Worm (Caenorhabditis elegans) whole organism, young adult: Measurements from ENCODE around the gene ugt-65.

ENCODE experiments used
- D2030.7 ChIP-seq: fragments of 200-800 bp; sonication (Bioruptor generic); IDR thresholded peaks from 2 replicates; pipeline ENCODE4 v1.3.6; 2022; ENCODE audit warnings: missing genetic modification reagents, missing genetic modification characterization, missing compliant biosample characterization
- F33H1.4 ChIP-seq: fragments of 200-800 bp; sonication (Bioruptor generic); IDR thresholded peaks from 2 replicates; pipeline ENCODE4 v1.3.6; 2022; ENCODE audit warnings: missing genetic modification reagents, missing genetic modification characterization, missing compliant biosample characterization
- F39B2.1 ChIP-seq: fragments of 200-800 bp; sonication (Bioruptor generic); IDR thresholded peaks from 2 replicates; pipeline ENCODE4 v1.3.6; 2022; ENCODE audit warnings: missing genetic modification reagents, missing genetic modification characterization, missing compliant biosample characterization
- F55B11.4 ChIP-seq: sonication (generic microtip); optimal IDR thresholded peaks from 2 replicates; lab custom pipeline; 2016; ENCODE audit warnings: missing compliant biosample characterization, missing genetic modification characterization, borderline replicate concordance; ENCODE audit not compliant: insufficient read depth
- F57C9.4 ChIP-seq: sonication (generic microtip); optimal IDR thresholded peaks from 2 replicates; lab custom pipeline; 2017; ENCODE audit warnings: mild to moderate bottlenecking, missing genetic modification characterization, missing compliant biosample characterization
- Y56A3A.18 ChIP-seq: fragments of 200-800 bp; sonication (Bioruptor generic); IDR thresholded peaks from 2 replicates; pipeline ENCODE4 v1.3.6; 2022; ENCODE audit warnings: missing genetic modification reagents, missing genetic modification characterization, missing compliant biosample characterization
- aptf-3 ChIP-seq: fragments of 200-800 bp; sonication (Bioruptor generic); IDR thresholded peaks from 2 replicates; pipeline ENCODE4 v1.3.6; 2022; ENCODE audit warnings: missing genetic modification characterization, missing compliant biosample characterization
- atf-7 ChIP-seq: sonication (generic microtip); optimal IDR thresholded peaks from 2 replicates; lab custom pipeline; 2017; ENCODE audit warnings: mild to moderate bottlenecking, missing genetic modification characterization, missing compliant biosample characterization
- attf-6 ChIP-seq: fragments of 200-800 bp; sonication (Bioruptor generic); IDR thresholded peaks from 2 replicates; pipeline ENCODE4 v1.3.6; 2022; ENCODE audit warnings: missing genetic modification reagents, missing genetic modification characterization, missing compliant biosample characterization
- ceh-40 ChIP-seq: fragments of 200-800 bp; sonication (Bioruptor generic); IDR thresholded peaks from 2 replicates; pipeline ENCODE4 v1.3.6; 2022; ENCODE audit warnings: missing genetic modification characterization, missing compliant biosample characterization
- dpl-1 ChIP-seq: fragments of 150-350 bp; optimal IDR thresholded peaks from 2 replicates; lab custom pipeline; 2014; ENCODE audit warnings: missing biosample characterization, missing genetic modification reagents, missing genetic modification characterization
- efl-1 ChIP-seq: fragments of 150-350 bp; optimal IDR thresholded peaks from 2 replicates; lab custom pipeline; 2014; ENCODE audit warnings: missing biosample characterization, missing genetic modification reagents, missing genetic modification characterization
- hmg-20 ChIP-seq: fragments of 200-800 bp; sonication (Bioruptor generic); IDR thresholded peaks from 2 replicates; pipeline ENCODE4 v1.3.6; 2022; ENCODE audit warnings: missing genetic modification reagents, missing genetic modification characterization, missing compliant biosample characterization
- lin-40 ChIP-seq: sonication (generic microtip); optimal IDR thresholded peaks from 2 replicates; lab custom pipeline; 2016; ENCODE audit warnings: missing genetic modification characterization, mild to moderate bottlenecking, missing compliant biosample characterization, missing genotype, missing genetic modification reagents
- lir-1 ChIP-seq: fragments of 200-800 bp; sonication (Bioruptor generic); conservative IDR thresholded peaks from 2 replicates; pipeline ENCODE4 v1.3.6; 2022; ENCODE audit warnings: missing genetic modification reagents, missing genetic modification characterization, missing compliant biosample characterization
- lsl-1 ChIP-seq: fragments of 200-800 bp; sonication (Bioruptor generic); optimal IDR thresholded peaks from 2 replicates; lab custom pipeline; 2018; ENCODE audit warnings: mild to moderate bottlenecking, missing genetic modification characterization, moderate library complexity, missing compliant biosample characterization
- lsy-27 ChIP-seq: sonication (generic microtip); optimal IDR thresholded peaks from 2 replicates; lab custom pipeline; 2017; ENCODE audit warnings: missing genetic modification characterization, mild to moderate bottlenecking, missing compliant biosample characterization, antibody characterized with exemption, missing genotype, borderline replicate concordance; ENCODE audit not compliant: insufficient read depth
- madf-10 ChIP-seq: sonication (generic microtip); optimal IDR thresholded peaks from 2 replicates; lab custom pipeline; 2016; ENCODE audit warnings: mild to moderate bottlenecking, missing genetic modification characterization, missing compliant biosample characterization
- madf-6 ChIP-seq: fragments of 200-800 bp; sonication (Bioruptor generic); IDR thresholded peaks from 2 replicates; pipeline ENCODE4 v1.3.6; 2022; ENCODE audit warnings: missing genetic modification reagents, missing genetic modification characterization, missing compliant biosample characterization
- madf-8 ChIP-seq: fragments of 200-800 bp; sonication (Bioruptor generic); conservative IDR thresholded peaks from 2 replicates; pipeline ENCODE4 v1.3.6; 2022; ENCODE audit warnings: missing genetic modification reagents, missing genetic modification characterization, missing compliant biosample characterization
- mxl-1 ChIP-seq: sonication (generic microtip); optimal IDR thresholded peaks from 2 replicates; lab custom pipeline; 2016; ENCODE audit warnings: missing genetic modification characterization, missing compliant biosample characterization
- nhr-80 ChIP-seq: sonication (generic microtip); optimal IDR thresholded peaks from 2 replicates; lab custom pipeline; 2016; ENCODE audit warnings: missing genetic modification characterization, missing compliant biosample characterization
- sea-2 ChIP-seq: fragments of 200-800 bp; sonication (Bioruptor generic); IDR thresholded peaks from 2 replicates; pipeline ENCODE4 v1.3.6; 2022; ENCODE audit warnings: missing genetic modification characterization, missing compliant biosample characterization
- snpc-1.1 ChIP-seq: sonication (generic microtip); optimal IDR thresholded peaks from 2 replicates; lab custom pipeline; 2017; ENCODE audit warnings: missing genetic modification characterization, mild to moderate bottlenecking, missing compliant biosample characterization, antibody characterized with exemption, moderate library complexity, missing genotype, missing genetic modification reagents; ENCODE audit not compliant: insufficient read depth
- snpc-3.4 ChIP-seq: sonication (generic microtip); optimal IDR thresholded peaks from 2 replicates; lab custom pipeline; 2017; ENCODE audit warnings: missing genetic modification characterization, mild to moderate bottlenecking, missing compliant biosample characterization, antibody characterized with exemption, moderate library complexity, missing genotype, missing genetic modification reagents
- somi-1 ChIP-seq: fragments of 200-800 bp; sonication (Bioruptor generic); optimal IDR thresholded peaks from 2 replicates; lab custom pipeline; 2018; ENCODE audit warnings: mild to moderate bottlenecking, missing genetic modification characterization, missing compliant biosample characterization
- tlf-1 ChIP-seq: fragments of 200-800 bp; sonication (Bioruptor generic); optimal IDR thresholded peaks from 2 replicates; lab custom pipeline; 2018; ENCODE audit warnings: mild to moderate bottlenecking, missing genetic modification characterization, missing compliant biosample characterization
- unc-130 ChIP-seq: sonication (generic microtip); optimal IDR thresholded peaks from 2 replicates; lab custom pipeline; 2016; ENCODE audit warnings: missing genetic modification reagents, missing genetic modification characterization, missing compliant biosample characterization
- xnd-1 ChIP-seq: sonication (generic microtip); optimal IDR thresholded peaks from 2 replicates; lab custom pipeline; 2016; ENCODE audit warnings: missing genotype, missing genetic modification reagents, missing genetic modification characterization, missing compliant biosample characterization
- zfh-2 ChIP-seq: fragments of 200-800 bp; sonication (Bioruptor generic); conservative IDR thresholded peaks from 2 replicates; pipeline ENCODE4 v1.3.6; 2022; ENCODE audit warnings: missing genetic modification reagents, missing genetic modification characterization, missing compliant biosample characterization
- ztf-26 ChIP-seq: sonication (generic microtip); optimal IDR thresholded peaks from 2 replicates; lab custom pipeline; 2017; ENCODE audit warnings: missing genetic modification characterization, missing compliant biosample characterization

Gene ugt-65

ce11 chrIV:12431755-12432154 is 11.3 kb downstream of the ugt-65 start (continued):
- TF ChIP-seq dpl-1 = no peak
- TF ChIP-seq, all 124 proteins: peak for 0

ce11 chrIV:12432340-12432739 is 11.9 kb downstream of the ugt-65 start, which contains the start of gene clec-184:
TSS of gene clec-184 (plus strand) at chrIV:12432640.
- no peak for TF ChIP-seq snpc-1.1 (tag; lab: Kevin White, UChicago)
- TF ChIP-seq snpc-3.4 = no peak
- TF ChIP-seq tlf-1 (GFP tag; lab: Kevin White, UChicago) = no peak
- no peak for TF ChIP-seq madf-10 (tag; lab: Kevin White, UChicago)
- no peak for TF ChIP-seq zfh-2 (GFP tag; lab: Robert Waterston, UW)
- TF ChIP-seq atf-7 = no peak

ce11 chrIV:12435442-12435841 is 15.0 kb downstream of the ugt-65 start, which contains the start of gene irg-4:
TSS of gene irg-4 (plus strand) at chrIV:12435833.
- TF ChIP-seq lir-1 (GFP tag; lab: Robert Waterston, UW) (no peak), nhr-80 (peak; percentile 74), F55B11.4 (tag; lab: Kevin White, UChicago) (no peak)

- TF ChIP-seq ztf-26 (tag; lab: Kevin White, UChicago) (no peak), ceh-40 (no peak), aptf-3 (GFP tag; lab: Robert Waterston, UW) (no peak)
Measured at ce11 chrIV:12438359-12438758, 17.9 kb downstream of the ugt-65 start, which contains the start of gene clec-185. TSS of gene clec-185 (plus strand) at chrIV:12438659.

ce11 chrIV:12441715-12442114 is 21.2 kb downstream of the ugt-65 start, which contains the start of gene C25G4.17:
TSS of gene C25G4.17 (plus strand) at chrIV:12442015.
- TF ChIP-seq lir-1 (GFP tag; lab: Robert Waterston, UW) (no peak), F39B2.1 (no peak), unc-130 (GFP tag; lab: Kevin White, UChicago) (no peak), Y56A3A.18 (no peak), madf-8 (GFP tag; lab: Robert Waterston, UW) (no peak), D2030.7 (no peak), sea-2 (GFP tag; lab: Robert Waterston, UW) (no peak), xnd-1 (tag; lab: Kevin White, UChicago) (no peak), lsl-1 (GFP tag; lab: Kevin White, UChicago) (no peak)

ce11 chrIV:12443936-12444335 is 23.5 kb downstream of the ugt-65 start, which contains the start of gene C25G4.2:
TSS of gene C25G4.2 (minus strand) at chrIV:12444035.
- TF ChIP-seq aptf-3 (GFP tag; lab: Robert Waterston, UW) (no peak), madf-8 (GFP tag; lab: Robert Waterston, UW) (no peak), lsy-27 (tag; lab: Kevin White, UChicago) (no peak), somi-1 (GFP tag; lab: Kevin White, UChicago) (no peak), mxl-1 (tag; lab: Kevin White, UChicago) (no peak), lin-40 (tag; lab: Kevin White, UChicago) (no peak), F57C9.4 (tag; lab: Kevin White, UChicago) (no peak)

ce11 chrIV:12445463-12445934 is 25.0 kb downstream of the ugt-65 start, which contains the start of gene C25G4.3:
TSS of gene C25G4.3 (minus strand) at chrIV:12445884.
- TF ChIP-seq xnd-1 (tag; lab: Kevin White, UChicago) = peak; percentile 49
- TF ChIP-seq mxl-1 (tag; lab: Kevin White, UChicago) = no peak
- no peak for TF ChIP-seq hmg-20 (GFP tag; lab: Robert Waterston, UW)
- TF ChIP-seq efl-1 (GFP tag; lab: Kevin White, UChicago) = peak; percentile 66
- TF ChIP-seq attf-6 (GFP tag; lab: Robert Waterston, UW) = 0 out of 2 replicates have a peak, but pooled peaks have one; percentile 46
- TF ChIP-seq madf-6 = peak; percentile 72
- TF ChIP-seq F33H1.4 = peak; percentile 44; the same call in 1 of the 2 replicates
- peak; percentile 62 for TF ChIP-seq lsl-1 (GFP tag; lab: Kevin White, UChicago)
